Worm (Caenorhabditis elegans) whole organism, L2 larva: Measurements from ENCODE around the gene pph-4.2.

Source experiments
- C34F6.9 ChIP-seq: fragments of 150-350 bp; optimal IDR thresholded peaks from 2 replicates; lab custom pipeline; 2014; ENCODE audit warnings: missing biosample characterization, missing genetic modification characterization
- F13H6.1 ChIP-seq: sonication (generic microtip); optimal IDR thresholded peaks from 2 replicates; lab custom pipeline; 2016; ENCODE audit warnings: missing genetic modification characterization, missing compliant biosample characterization
- ZK546.5 ChIP-seq: sonication (generic microtip); optimal IDR thresholded peaks from 2 replicates; lab custom pipeline; 2017; ENCODE audit warnings: missing biosample characterization, missing genetic modification characterization
- ama-1 ChIP-seq: fragments of 150-350 bp; optimal IDR thresholded peaks from 2 replicates; lab custom pipeline; 2018; ENCODE audit warnings: inconsistent platforms
- blmp-1 ChIP-seq: sonication (generic microtip); optimal IDR thresholded peaks from 2 replicates; lab custom pipeline; 2017; ENCODE audit warnings: missing genetic modification characterization, mild to moderate bottlenecking, missing compliant biosample characterization, antibody characterized with exemption, moderate library complexity; ENCODE audit not compliant: insufficient read depth
- ceh-16 ChIP-seq: fragments of 150-350 bp; optimal IDR thresholded peaks from 2 replicates; lab custom pipeline; 2014; ENCODE audit warnings: missing biosample characterization, missing genetic modification characterization
- ceh-82 ChIP-seq: fragments of 150-350 bp; optimal IDR thresholded peaks from 2 replicates; lab custom pipeline; 2014; ENCODE audit warnings: missing biosample characterization, missing genetic modification characterization
- crh-2 ChIP-seq: sonication (generic microtip); optimal IDR thresholded peaks from 2 replicates; lab custom pipeline; 2017; ENCODE audit warnings: missing biosample characterization, missing genetic modification characterization
- dmd-4 ChIP-seq: sonication (generic microtip); optimal IDR thresholded peaks from 2 replicates; lab custom pipeline; 2017; ENCODE audit warnings: missing biosample characterization, missing genetic modification characterization
- egl-27 ChIP-seq: sonication (generic microtip); optimal IDR thresholded peaks from 3 replicates; lab custom pipeline; 2017; ENCODE audit warnings: missing biosample characterization, missing genetic modification reagents, missing genetic modification characterization
- elt-1 ChIP-seq: fragments of 150-350 bp; optimal IDR thresholded peaks from 2 replicates; lab custom pipeline; 2014; ENCODE audit warnings: missing biosample characterization, missing genetic modification characterization
- elt-3 ChIP-seq: sonication (generic microtip); optimal IDR thresholded peaks from 2 replicates; lab custom pipeline; 2017; ENCODE audit warnings: missing biosample characterization, missing genetic modification characterization
- fos-1 ChIP-seq: fragments of 150-350 bp; optimal IDR thresholded peaks from 2 replicates; lab custom pipeline; 2014; ENCODE audit warnings: missing biosample characterization, missing genetic modification characterization
- gmeb-1 ChIP-seq: fragments of 150-350 bp; optimal IDR thresholded peaks from 2 replicates; lab custom pipeline; 2014; ENCODE audit warnings: missing biosample characterization, missing genetic modification characterization
- lin-11 ChIP-seq: fragments of 150-350 bp; sonication (generic microtip); optimal IDR thresholded peaks from 2 replicates; lab custom pipeline; 2014; ENCODE audit warnings: missing biosample characterization, missing genetic modification characterization, inconsistent platforms, mixed read lengths
- lin-13 ChIP-seq: fragments of 150-350 bp; optimal IDR thresholded peaks from 2 replicates; lab custom pipeline; 2014; ENCODE audit warnings: missing biosample characterization, missing genetic modification reagents, missing genetic modification characterization
- lin-39 ChIP-seq: fragments of 150-350 bp; optimal IDR thresholded peaks from 2 replicates; lab custom pipeline; 2014; ENCODE audit warnings: missing biosample characterization, missing genetic modification reagents, missing genetic modification characterization
- lsy-2 ChIP-seq, 2 experiments: fragments of 150-350 bp in 1 of 2; sonication (generic microtip) in 1 of 2; optimal IDR thresholded peaks; 2 replicates each; lab custom pipeline; 2014 to 2017; ENCODE audit warnings: missing biosample characterization in 2 of 2, missing genetic modification characterization in 2 of 2
- mab-5 ChIP-seq: fragments of 150-350 bp; optimal IDR thresholded peaks from 2 replicates; lab custom pipeline; 2014; ENCODE audit warnings: missing biosample characterization, missing genetic modification characterization
- mbf-1 ChIP-seq: sonication (generic microtip); optimal IDR thresholded peaks from 2 replicates; lab custom pipeline; 2017; ENCODE audit warnings: missing biosample characterization, missing genetic modification characterization
- mdl-1 ChIP-seq, 2 experiments: fragments of 150-350 bp in 1 of 2; sonication (generic microtip) in 1 of 2; optimal IDR thresholded peaks; 2 replicates each; lab custom pipeline; 2017; ENCODE audit warnings: missing biosample characterization in 2 of 2, missing genetic modification characterization in 2 of 2
- nhr-10 ChIP-seq: sonication (generic microtip); optimal IDR thresholded peaks from 2 replicates; lab custom pipeline; 2017; ENCODE audit warnings: missing biosample characterization, missing genetic modification characterization
- nhr-12 ChIP-seq: fragments of 150-350 bp; optimal IDR thresholded peaks from 2 replicates; lab custom pipeline; 2014; ENCODE audit warnings: missing biosample characterization, missing genetic modification characterization
- nhr-129 ChIP-seq: fragments of 150-350 bp; optimal IDR thresholded peaks from 2 replicates; lab custom pipeline; 2014; ENCODE audit warnings: missing biosample characterization, missing genetic modification characterization
- nhr-21 ChIP-seq: fragments of 150-350 bp; optimal IDR thresholded peaks from 2 replicates; lab custom pipeline; 2014; ENCODE audit warnings: missing biosample characterization, missing genetic modification characterization
- nhr-23 ChIP-seq: fragments of 150-350 bp; optimal IDR thresholded peaks from 2 replicates; lab custom pipeline; 2014; ENCODE audit warnings: missing biosample characterization, missing genetic modification reagents, missing genetic modification characterization
- nhr-237 ChIP-seq: fragments of 150-350 bp; optimal IDR thresholded peaks from 2 replicates; lab custom pipeline; 2014; ENCODE audit warnings: missing biosample characterization, missing genetic modification characterization
- nhr-25 ChIP-seq: fragments of 150-350 bp; sonication (generic microtip); optimal IDR thresholded peaks from 3 replicates; lab custom pipeline; 2014; ENCODE audit warnings: missing biosample characterization, missing genetic modification characterization
- nhr-6 ChIP-seq: fragments of 150-350 bp; optimal IDR thresholded peaks from 2 replicates; lab custom pipeline; 2014; ENCODE audit warnings: missing biosample characterization, missing genetic modification characterization
- peb-1 ChIP-seq: fragments of 150-350 bp; optimal IDR thresholded peaks from 2 replicates; lab custom pipeline; 2014; ENCODE audit warnings: missing biosample characterization, missing genetic modification characterization
- sem-4 ChIP-seq: fragments of 150-350 bp; optimal IDR thresholded peaks from 2 replicates; lab custom pipeline; 2014; ENCODE audit warnings: missing biosample characterization, missing genetic modification reagents, missing genetic modification characterization
- skn-1 ChIP-seq: sonication (generic microtip); optimal IDR thresholded peaks from 2 replicates; lab custom pipeline; 2017; ENCODE audit warnings: missing biosample characterization, missing genetic modification characterization
- sma-3 ChIP-seq: sonication (generic microtip); optimal IDR thresholded peaks from 2 replicates; lab custom pipeline; 2016; ENCODE audit warnings: missing genetic modification reagents, missing genetic modification characterization, missing compliant biosample characterization
- sma-9 ChIP-seq, 2 experiments: fragments of 150-350 bp in 1 of 2; sonication (generic microtip) in 1 of 2; optimal IDR thresholded peaks; 2 replicates each; lab custom pipeline; 2014 to 2016; ENCODE audit warnings: missing genetic modification characterization in 2 of 2, mild to moderate bottlenecking in 1 of 2, missing biosample characterization in 1 of 2, missing compliant biosample characterization in 1 of 2, missing genetic modification reagents in 1 of 2, moderate library complexity in 1 of 2
- snpc-4 ChIP-seq: fragments of 150-350 bp; optimal IDR thresholded peaks from 2 replicates; lab custom pipeline; 2014; ENCODE audit warnings: missing biosample characterization, missing genetic modification characterization
- unc-39 ChIP-seq: fragments of 150-350 bp; optimal IDR thresholded peaks from 2 replicates; lab custom pipeline; 2014; ENCODE audit warnings: missing biosample characterization, missing genetic modification characterization
- unc-55 ChIP-seq: fragments of 150-350 bp; sonication (generic microtip); optimal IDR thresholded peaks from 3 replicates; lab custom pipeline; 2014; ENCODE audit warnings: missing biosample characterization, missing genetic modification reagents, missing genetic modification characterization
- unc-62 ChIP-seq: fragments of 150-350 bp; optimal IDR thresholded peaks from 2 replicates; lab custom pipeline; 2014; ENCODE audit warnings: missing biosample characterization, missing genetic modification reagents, missing genetic modification characterization
- zag-1 ChIP-seq: fragments of 150-350 bp; optimal IDR thresholded peaks from 2 replicates; lab custom pipeline; 2014; ENCODE audit warnings: missing biosample characterization, missing genetic modification characterization
- ztf-11 ChIP-seq: sonication (generic microtip); optimal IDR thresholded peaks from 2 replicates; lab custom pipeline; 2017; ENCODE audit warnings: missing biosample characterization, missing genetic modification characterization

The pph-4.2 gene

ce11 chrIII:12366989-12367557 lies 10.0 kb downstream of the pph-4.2 start, which contains the start of gene Y75B8A.33:
Gene Y75B8A.33 (minus strand): TSS chrIII:12367373.
- TF ChIP-seq sem-4 (tag; lab: Kevin White, UChicago): peak; percentile 23
- TF ChIP-seq lsy-2 (tag; optimal IDR thresholded peaks at IDR 0.05; lab: Kevin White, UChicago): peak in 1 of 2 experiments; percentile 24
- no peak for TF ChIP-seq nhr-237 (tag; lab: Kevin White, UChicago)
- peak; percentile 40 for TF ChIP-seq lin-13
- peak; percentile 69 for TF ChIP-seq ama-1 (lab: Kevin White, UChicago)

ce11 chrIII:12359265-12359664 lies 17.8 kb downstream of the pph-4.2 start, which contains the start of gene Y75B8A.34:
Gene Y75B8A.34 (plus strand): TSS chrIII:12359565.
- TF ChIP-seq zag-1 (tag; lab: Kevin White, UChicago): no peak
- TF ChIP-seq, all 48 proteins: peak for 0

ce11 chrIII:12358461-12358860 lies 18.6 kb downstream of the pph-4.2 start, which contains the start of gene Y75B8A.32:
Gene Y75B8A.32 (minus strand): TSS chrIII:12358561.
- no peak for TF ChIP-seq mab-5 (tag; lab: Kevin White, UChicago)
- TF ChIP-seq elt-3 (tag; lab: Kevin White, UChicago): no peak
- TF ChIP-seq sem-4 (tag; lab: Kevin White, UChicago): no peak
- no peak for TF ChIP-seq lin-13
- TF ChIP-seq blmp-1 (tag; lab: Kevin White, UChicago): no peak
- TF ChIP-seq nhr-129 (tag; lab: Kevin White, UChicago): no peak
- TF ChIP-seq lin-11 (tag; lab: Kevin White, UChicago): no peak
- TF ChIP-seq nhr-23 (tag; lab: Kevin White, UChicago): no peak
- TF ChIP-seq ceh-16: no peak
- no peak for TF ChIP-seq nhr-237 (tag; lab: Kevin White, UChicago)
- no peak for TF ChIP-seq nhr-6 (tag; lab: Kevin White, UChicago)

ce11 chrIII:12356588-12356987 lies 20.5 kb downstream of the pph-4.2 start:
- TF ChIP-seq ceh-82: no peak
- TF ChIP-seq dmd-4 (tag; lab: Kevin White, UChicago): no peak
- TF ChIP-seq sma-9 (GFP tag; optimal IDR thresholded peaks at IDR 0.05; lab: Kevin White, UChicago): no peak
- no peak for TF ChIP-seq sma-9 (tag; optimal IDR thresholded peaks at IDR 0.05; lab: Kevin White, UChicago)
- no peak for TF ChIP-seq elt-1 (tag; lab: Kevin White, UChicago)
- TF ChIP-seq lin-39 (tag; lab: Kevin White, UChicago): no peak
- no peak for TF ChIP-seq snpc-4 (tag; lab: Kevin White, UChicago)
- TF ChIP-seq lin-13: no peak

ce11 chrIII:12351301-12351700 lies 25.7 kb downstream of the pph-4.2 start, which contains the start of the genes pph-4.1 and Y75B8A.31:
Gene pph-4.1 (minus strand): TSS chrIII:12351336.
Gene Y75B8A.31 (plus strand): TSS chrIII:12351642.
- TF ChIP-seq nhr-21 (tag; lab: Kevin White, UChicago) (peak; percentile 61), peb-1 (tag; lab: Kevin White, UChicago) (no peak), unc-55 (peak; percentile 93), gmeb-1 (tag; lab: Kevin White, UChicago) (peak; percentile 86), nhr-25 (peak; percentile 85), ceh-82 (no peak), C34F6.9 (tag; lab: Kevin White, UChicago) (peak; percentile 93), dmd-4 (tag; lab: Kevin White, UChicago) (no peak), ztf-11 (no peak), egl-27 (tag; lab: Kevin White, UChicago) (peak; percentile 35), lsy-2 (tag; optimal IDR thresholded peaks at IDR 0.05; lab: Kevin White, UChicago) (peak; percentile 75 to 91), ceh-16 (no peak), nhr-12 (tag; lab: Kevin White, UChicago) (no peak), crh-2 (tag; lab: Kevin White, UChicago) (peak; percentile 78), zag-1 (tag; lab: Kevin White, UChicago) (no peak), fos-1 (tag; lab: Kevin White, UChicago) (peak; percentile 69), skn-1 (tag; lab: Kevin White, UChicago) (peak; percentile 30), sem-4 (tag; lab: Kevin White, UChicago) (peak; percentile 94), unc-39 (tag; lab: Kevin White, UChicago) (no peak), sma-9 (GFP tag; optimal IDR thresholded peaks at IDR 0.05; lab: Kevin White, UChicago) (peak; percentile 87), sma-9 (tag; optimal IDR thresholded peaks at IDR 0.05; lab: Kevin White, UChicago) (no peak), nhr-237 (tag; lab: Kevin White, UChicago) (no peak), ama-1 (lab: Kevin White, UChicago) (no peak), lin-39 (tag; lab: Kevin White, UChicago) (no peak), nhr-10 (no peak), lin-13 (peak; percentile 89), elt-3 (tag; lab: Kevin White, UChicago) (no peak), nhr-6 (tag; lab: Kevin White, UChicago) (peak; percentile 57), mbf-1 (tag; lab: Kevin White, UChicago) (no peak), nhr-129 (tag; lab: Kevin White, UChicago) (peak; percentile 32), ZK546.5 (tag; lab: Kevin White, UChicago) (peak; percentile 28), snpc-4 (tag; lab: Kevin White, UChicago) (peak; percentile 65), mdl-1 (tag; optimal IDR thresholded peaks at IDR 0.05; lab: Kevin White, UChicago) (peak in 1 of 2 experiments; percentile 5), unc-62 (GFP tag; lab: Kevin White, UChicago) (no peak), sma-3 (GFP tag; lab: Kevin White, UChicago) (peak; percentile 90), F13H6.1 (tag; lab: Kevin White, UChicago) (peak; percentile 86), elt-1 (tag; lab: Kevin White, UChicago) (no peak), nhr-23 (tag; lab: Kevin White, UChicago) (no peak)
